Fruit fly (Drosophila melanogaster): ENCODE results near the gene RhoGAP15B.

Gene RhoGAP15B

DNA sequence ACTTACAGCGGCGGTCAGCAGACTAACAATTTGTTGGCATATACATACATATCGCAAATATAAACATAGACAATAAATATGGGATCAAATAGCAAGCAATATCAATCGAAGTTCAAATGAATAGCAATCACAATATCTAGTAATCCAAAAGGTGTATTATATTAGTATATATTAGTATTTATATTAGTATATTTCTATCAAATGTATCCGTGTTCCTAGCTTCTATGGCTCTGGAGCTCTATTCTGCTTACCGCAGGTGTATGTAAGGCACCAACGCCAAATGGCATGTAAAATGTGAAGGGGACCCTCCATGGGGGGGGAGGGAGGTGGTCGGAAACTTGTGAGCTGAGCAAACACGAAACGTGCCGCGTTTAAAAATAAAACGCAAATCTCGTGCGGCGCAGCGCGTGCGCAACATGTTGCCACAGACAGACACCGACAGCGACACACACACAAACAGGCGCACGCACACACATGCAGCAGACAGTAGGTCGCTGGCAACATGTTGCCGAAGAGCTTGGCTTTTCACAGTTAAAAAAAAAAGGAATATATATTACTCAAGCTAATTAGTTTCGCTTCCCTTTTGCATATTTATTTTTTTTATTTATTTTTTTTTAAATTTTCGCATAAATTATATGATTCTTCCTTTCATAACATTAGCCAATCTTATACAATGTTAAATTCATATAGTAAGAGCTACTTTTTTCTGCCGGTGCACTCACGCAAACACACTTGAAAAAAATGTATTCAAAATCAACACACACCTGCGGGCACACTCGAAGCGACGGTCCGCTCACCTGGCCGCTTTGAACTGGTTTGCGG, 12.4 kb upstream of the RhoGAP15B start (continued):
- peak; percentile 50 for TF ChIP-seq CG18262 (tag; optimal IDR thresholded peaks at IDR 0.05)
- peak; percentile 27 for TF ChIP-seq CG8924 (tag; optimal IDR thresholded peaks at IDR 0.05)
- TF ChIP-seq CG12071 (GFP tag; optimal IDR thresholded peaks at IDR 0.05), result peak; percentile 40
- peak; percentile 46 for TF ChIP-seq CG18764 (GFP tag; optimal IDR thresholded peaks at IDR 0.05)
- peak; percentile 72 for TF ChIP-seq nmo (GFP tag; optimal IDR thresholded peaks at IDR 0.05)
- TF ChIP-seq CG14014 (GFP tag; IDR thresholded peaks at IDR 0.05), result peak; percentile 27
- TF ChIP-seq Doc3 (GFP tag; IDR thresholded peaks at IDR 0.05; ENCODE audit: partially characterized antibody), result no peak
- TF ChIP-seq CG10274 (GFP tag; optimal IDR thresholded peaks at IDR 0.05), result no peak
- TF ChIP-seq HmgD (GFP tag; optimal IDR thresholded peaks at IDR 0.05), result no peak
- no peak for TF ChIP-seq Dref (GFP tag; IDR thresholded peaks at IDR 0.05)
- peak; percentile 55; the same call in 1 of the 2 replicates for TF ChIP-seq Oaz (GFP tag; IDR thresholded peaks at IDR 0.05)
- peak in 1 of 2 experiments; percentile 48 for TF ChIP-seq Eip74EF (GFP tag; optimal IDR thresholded peaks at IDR 0.05)
- no peak for TF ChIP-seq CG17612 (GFP tag; IDR thresholded peaks at IDR 0.05)
- TF ChIP-seq jing (GFP tag; optimal IDR thresholded peaks at IDR 0.05), result no peak
- TF ChIP-seq CG4730 (GFP tag; IDR thresholded peaks at IDR 0.05), result peak; percentile 66
- TF ChIP-seq Sin3A (optimal IDR thresholded peaks at IDR 0.05), result no peak
- TF ChIP-seq CG7987 (GFP tag; optimal IDR thresholded peaks at IDR 0.05), result no peak
- TF ChIP-seq CG10979 (tag; optimal IDR thresholded peaks at IDR 0.05), result peak; percentile 76
- peak; percentile 54 for TF ChIP-seq CG6254 (GFP tag; optimal IDR thresholded peaks at IDR 0.05)
- peak; percentile 67 for TF ChIP-seq bcd (GFP tag; optimal IDR thresholded peaks at IDR 0.05)
- TF ChIP-seq Hr3 (GFP tag; optimal IDR thresholded peaks at IDR 0.05), result peak; percentile 65
- TF ChIP-seq Atf-2 (GFP tag; optimal IDR thresholded peaks at IDR 0.05), result no peak
- peak; percentile 80 for TF ChIP-seq vvl (GFP tag; IDR thresholded peaks at IDR 0.05)
- no peak for TF ChIP-seq nau (GFP tag; optimal IDR thresholded peaks at IDR 0.05)
- TF ChIP-seq Lim3 (GFP tag; IDR thresholded peaks at IDR 0.05), result 0 out of 2 replicates have a peak, but pooled peaks have one; percentile 34
- no peak for TF ChIP-seq unc-4 (GFP tag; IDR thresholded peaks at IDR 0.05; ENCODE audit: partially characterized antibody)
- TF ChIP-seq gsb (GFP tag; IDR thresholded peaks at IDR 0.05), result peak; percentile 42; the same call in 1 of the 2 replicates
- TF ChIP-seq CG6175 (GFP tag; IDR thresholded peaks at IDR 0.05), result peak; percentile 54; the same call in 1 of the 3 replicates
- TF ChIP-seq Deaf1 (tag; optimal IDR thresholded peaks at IDR 0.05), result peak; percentile 21
- TF ChIP-seq ranshi (GFP tag; IDR thresholded peaks at IDR 0.05), result peak; percentile 84
- no peak for TF ChIP-seq D (optimal IDR thresholded peaks at IDR 0.05)
- TF ChIP-seq D (GFP tag; optimal IDR thresholded peaks at IDR 0.05), result peak; percentile 52
- no peak for TF ChIP-seq CG9609 (GFP tag; optimal IDR thresholded peaks at IDR 0.05)
- TF ChIP-seq cad (GFP tag; optimal IDR thresholded peaks at IDR 0.05), result no peak
- no peak for TF ChIP-seq Elba2 (GFP tag; optimal IDR thresholded peaks at IDR 0.05)
- no peak for TF ChIP-seq CG13287 (GFP tag; IDR thresholded peaks at IDR 0.05; ENCODE audit: partially characterized antibody)
- TF ChIP-seq fru (optimal IDR thresholded peaks at IDR 0.05), result no peak
- TF ChIP-seq kay (GFP tag; optimal IDR thresholded peaks at IDR 0.05), result peak; percentile 20
- TF ChIP-seq exex (tag; optimal IDR thresholded peaks at IDR 0.05), result no peak
- TF ChIP-seq Poxn (GFP tag; IDR thresholded peaks at IDR 0.05), result peak; percentile 28; the same call in 1 of the 2 replicates
- no peak for TF ChIP-seq maf-S (GFP tag; optimal IDR thresholded peaks at IDR 0.05)
- TF ChIP-seq dmrt99B (tag; optimal IDR thresholded peaks at IDR 0.05), result peak; percentile 84
- no peak for TF ChIP-seq Bdp1 (GFP tag; optimal IDR thresholded peaks at IDR 0.05)
- peak; percentile 9; the same call in 1 of the 2 replicates for TF ChIP-seq Taf1 (GFP tag; IDR thresholded peaks at IDR 0.05)
- peak; percentile 49 for TF ChIP-seq CG14710 (tag; optimal IDR thresholded peaks at IDR 0.05)
- TF ChIP-seq Opbp (GFP tag; IDR thresholded peaks at IDR 0.05; ENCODE audit: partially characterized antibody), result no peak
- no peak for TF ChIP-seq CG8765 (GFP tag; IDR thresholded peaks at IDR 0.05)
- TF ChIP-seq CG17802 (tag; optimal IDR thresholded peaks at IDR 0.05), result peak; percentile 35
- TF ChIP-seq CG7786 (GFP tag; optimal IDR thresholded peaks at IDR 0.05), result peak; percentile 13
- peak; percentile 37 for TF ChIP-seq tap (tag; optimal IDR thresholded peaks at IDR 0.05)

Measured in whole organism, embryonic.